Worm (Caenorhabditis elegans) whole organism, L1 larva: ENCODE data around the gene mig-15.
A peak's percentile ranks its signal among the peaks of the same experiment; 100 is the strongest.

ENCODE experiments used
- C04F5.9 ChIP-seq: sonication (generic microtip); optimal IDR thresholded peaks from 2 replicates; lab custom pipeline; 2016; ENCODE audit warnings: missing genetic modification characterization, missing compliant biosample characterization
- Y116A8C.19 ChIP-seq: sonication (generic microtip); optimal IDR thresholded peaks from 2 replicates; lab custom pipeline; 2016; ENCODE audit warnings: missing compliant biosample characterization, missing genetic modification characterization, borderline replicate concordance
- alr-1 ChIP-seq: fragments of 200-800 bp; sonication (Bioruptor generic); optimal IDR thresholded peaks from 2 replicates; lab custom pipeline; 2018; ENCODE audit warnings: borderline replicate concordance, mild to moderate bottlenecking, missing genetic modification characterization, missing compliant biosample characterization
- aly-2 ChIP-seq: fragments of 150-350 bp; optimal IDR thresholded peaks from 2 replicates; lab custom pipeline; 2014; ENCODE audit warnings: missing biosample characterization, missing genetic modification characterization
- ceh-63 ChIP-seq: fragments of 200-800 bp; sonication (Bioruptor generic); optimal IDR thresholded peaks from 2 replicates; lab custom pipeline; 2018; ENCODE audit warnings: mild to moderate bottlenecking, missing genetic modification characterization, missing compliant biosample characterization
- ceh-88 ChIP-seq: fragments of 200-800 bp; sonication (Bioruptor generic); IDR thresholded peaks from 2 replicates; pipeline ENCODE4 v1.3.6; 2022; ENCODE audit warnings: missing genetic modification characterization, missing compliant biosample characterization
- dpl-1 ChIP-seq, 3 experiments: fragments of 150-350 bp in 2 of 3; sonication (generic microtip) in 1 of 3; optimal IDR thresholded peaks; 2 replicates each; lab custom pipeline; 2014 to 2017; ENCODE audit warnings: missing biosample characterization in 3 of 3, missing genetic modification characterization in 3 of 3, missing genetic modification reagents in 3 of 3
- dsc-1 ChIP-seq: sonication (generic microtip); optimal IDR thresholded peaks from 2 replicates; lab custom pipeline; 2016; ENCODE audit warnings: mild to moderate bottlenecking, missing genetic modification characterization, missing compliant biosample characterization
- efl-1 ChIP-seq, 4 experiments: fragments of 150-350 bp; optimal IDR thresholded peaks in 3 of 4; peaks in 1 of 4; 1 replicate in 1 of 4; 2 replicates in 3 of 4; lab custom pipeline; 2014; ENCODE audit warnings: missing biosample characterization in 2 of 4, missing genetic modification characterization in 2 of 4, missing genetic modification reagents in 2 of 4
- efl-3 ChIP-seq: fragments of 200-800 bp; sonication (Bioruptor generic); optimal IDR thresholded peaks from 2 replicates; lab custom pipeline; 2018; ENCODE audit warnings: mild to moderate bottlenecking, missing genetic modification characterization, missing compliant biosample characterization
- egl-27 ChIP-seq, 2 experiments: fragments of 150-350 bp in 1 of 2; sonication (generic microtip); optimal IDR thresholded peaks; 3 replicates each; lab custom pipeline; 2017 to 2018; ENCODE audit warnings: missing biosample characterization in 2 of 2, missing genetic modification characterization in 2 of 2, missing genetic modification reagents in 2 of 2
- elt-2 ChIP-seq: sonication (generic microtip); optimal IDR thresholded peaks from 2 replicates; lab custom pipeline; 2016; ENCODE audit warnings: missing genetic modification characterization, mild to moderate bottlenecking, inconsistent platforms, missing compliant biosample characterization, missing genetic modification reagents
- elt-3 ChIP-seq, 6 experiments: fragments of 150-350 bp in 1 of 6; sonication (generic microtip); optimal IDR thresholded peaks; 2 replicates each; lab custom pipeline; 2017 to 2018; ENCODE audit warnings: missing biosample characterization in 6 of 6, missing genetic modification characterization in 6 of 6, inconsistent platforms in 1 of 6
- fkh-4 ChIP-seq: sonication (generic microtip); optimal IDR thresholded peaks from 2 replicates; lab custom pipeline; 2016; ENCODE audit warnings: missing compliant biosample characterization, missing genetic modification characterization, borderline replicate concordance
- fkh-8 ChIP-seq: sonication (generic microtip); optimal IDR thresholded peaks from 2 replicates; lab custom pipeline; 2016; ENCODE audit warnings: mild to moderate bottlenecking, missing genetic modification characterization, missing compliant biosample characterization
- fos-1 ChIP-seq: fragments of 150-350 bp; optimal IDR thresholded peaks from 2 replicates; lab custom pipeline; 2014; ENCODE audit warnings: missing biosample characterization, missing genetic modification characterization
- hpl-2 ChIP-seq: fragments of 150-350 bp; optimal IDR thresholded peaks from 2 replicates; lab custom pipeline; 2014; ENCODE audit warnings: missing biosample characterization, missing genetic modification reagents, missing genetic modification characterization
- lin-14 ChIP-seq: fragments of 200-800 bp; sonication (Bioruptor generic); optimal IDR thresholded peaks from 2 replicates; lab custom pipeline; 2018; ENCODE audit warnings: mild to moderate bottlenecking, missing genetic modification characterization, moderate library complexity, missing compliant biosample characterization
- lir-3 ChIP-seq: sonication (generic microtip); optimal IDR thresholded peaks from 2 replicates; lab custom pipeline; 2016; ENCODE audit warnings: mild to moderate bottlenecking, missing genetic modification characterization, moderate library complexity, missing compliant biosample characterization; ENCODE audit not compliant: poor library complexity
- lsy-2 ChIP-seq, 2 experiments: fragments of 150-350 bp; optimal IDR thresholded peaks; 2 replicates each; lab custom pipeline; 2014; ENCODE audit warnings: missing biosample characterization in 2 of 2, missing genetic modification characterization in 2 of 2
- mep-1 ChIP-seq: fragments of 150-350 bp; optimal IDR thresholded peaks from 2 replicates; lab custom pipeline; 2014; ENCODE audit warnings: missing biosample characterization, missing genetic modification characterization
- nhr-19 ChIP-seq: fragments of 200-800 bp; sonication (Bioruptor generic); conservative IDR thresholded peaks from 2 replicates; pipeline ENCODE4 v1.3.6; 2022; ENCODE audit warnings: missing genetic modification characterization, missing compliant biosample characterization
- nhr-20 ChIP-seq: sonication (generic microtip); optimal IDR thresholded peaks from 2 replicates; lab custom pipeline; 2016; ENCODE audit warnings: mild to moderate bottlenecking, missing genetic modification characterization, missing compliant biosample characterization
- nhr-47 ChIP-seq: sonication (generic microtip); optimal IDR thresholded peaks from 2 replicates; lab custom pipeline; 2016; ENCODE audit warnings: mild to moderate bottlenecking, missing genetic modification characterization, moderate library complexity, missing compliant biosample characterization
- nhr-71 ChIP-seq: sonication (generic microtip); optimal IDR thresholded peaks from 2 replicates; lab custom pipeline; 2016; ENCODE audit warnings: mild to moderate bottlenecking, missing genetic modification characterization, moderate library complexity, missing compliant biosample characterization
- nhr-84 ChIP-seq: sonication (generic microtip); optimal IDR thresholded peaks from 2 replicates; lab custom pipeline; 2017; ENCODE audit warnings: missing biosample characterization, missing genetic modification characterization
- pqm-1 ChIP-seq: sonication (generic microtip); optimal IDR thresholded peaks from 3 replicates; lab custom pipeline; 2017; ENCODE audit warnings: missing biosample characterization, missing genetic modification characterization
- skn-1 ChIP-seq: fragments of 150-350 bp; optimal IDR thresholded peaks from 2 replicates; lab custom pipeline; 2014; ENCODE audit warnings: missing biosample characterization, missing genetic modification characterization
- snpc-4 ChIP-seq: fragments of 150-350 bp; optimal IDR thresholded peaks from 2 replicates; lab custom pipeline; 2014; ENCODE audit warnings: missing biosample characterization, missing genetic modification characterization
- snu-23 ChIP-seq: sonication (generic microtip); optimal IDR thresholded peaks from 2 replicates; lab custom pipeline; 2016; ENCODE audit warnings: missing genetic modification characterization, missing compliant biosample characterization
- sox-4 ChIP-seq: sonication (generic microtip); optimal IDR thresholded peaks from 2 replicates; lab custom pipeline; 2016; ENCODE audit warnings: missing genetic modification characterization, missing compliant biosample characterization
- unc-130 ChIP-seq: fragments of 150-350 bp; optimal IDR thresholded peaks from 2 replicates; lab custom pipeline; 2017; ENCODE audit warnings: missing biosample characterization, missing genetic modification characterization, inconsistent platforms
- unc-98 ChIP-seq: fragments of 200-800 bp; sonication (Bioruptor generic); IDR thresholded peaks from 2 replicates; pipeline ENCODE4 v1.3.6; 2022; ENCODE audit warnings: missing genetic modification characterization, missing compliant biosample characterization
- vab-15 ChIP-seq: sonication (generic microtip); optimal IDR thresholded peaks from 2 replicates; lab custom pipeline; 2017; ENCODE audit warnings: missing genotype, mild to moderate bottlenecking, missing genetic modification characterization, missing compliant biosample characterization
- zip-4 ChIP-seq: fragments of 200-800 bp; sonication (Bioruptor generic); optimal IDR thresholded peaks from 2 replicates; lab custom pipeline; 2018; ENCODE audit warnings: mild to moderate bottlenecking, missing genetic modification characterization, moderate library complexity, missing compliant biosample characterization
- ztf-11 ChIP-seq, 2 experiments: sonication (generic microtip); optimal IDR thresholded peaks; 2 replicates each; lab custom pipeline; 2016 to 2017; ENCODE audit warnings: missing genetic modification characterization in 2 of 2, missing biosample characterization in 1 of 2, missing compliant biosample characterization in 1 of 2
- ztf-4 ChIP-seq: fragments of 150-350 bp; optimal IDR thresholded peaks from 2 replicates; lab custom pipeline; 2014; ENCODE audit warnings: missing biosample characterization, missing genetic modification characterization

mig-15 gene

ce11 chrX:10462391-10462790, 33.9 kb upstream of the mig-15 start:
- TF ChIP-seq ceh-63 (GFP tag; lab: Kevin White, UChicago) (no peak), efl-3 (no peak), nhr-20 (tag; lab: Kevin White, UChicago) (no peak), elt-3 (tag; optimal IDR thresholded peaks at IDR 0.05; lab: Kevin White, UChicago) (no peak), fkh-4 (tag; lab: Kevin White, UChicago) (peak; percentile 7), sox-4 (tag; lab: Kevin White, UChicago) (peak; percentile 32), nhr-71 (tag; lab: Kevin White, UChicago) (no peak), dpl-1 (GFP tag; optimal IDR thresholded peaks at IDR 0.05; lab: Kevin White, UChicago) (no peak), vab-15 (no peak), fkh-8 (tag; lab: Kevin White, UChicago) (peak; percentile 45), unc-130 (tag; lab: Kevin White, UChicago) (no peak), snpc-4 (no peak), lir-3 (tag; lab: Kevin White, UChicago) (no peak), ceh-88 (GFP tag; lab: Robert Waterston, UW) (no peak), mep-1 (no peak), aly-2 (tag; lab: Kevin White, UChicago) (no peak), snu-23 (GFP tag; lab: Kevin White, UChicago) (no peak), ztf-11 (tag; optimal IDR thresholded peaks at IDR 0.05; lab: Kevin White, UChicago) (no peak), dsc-1 (peak; percentile 93)

DNA sequence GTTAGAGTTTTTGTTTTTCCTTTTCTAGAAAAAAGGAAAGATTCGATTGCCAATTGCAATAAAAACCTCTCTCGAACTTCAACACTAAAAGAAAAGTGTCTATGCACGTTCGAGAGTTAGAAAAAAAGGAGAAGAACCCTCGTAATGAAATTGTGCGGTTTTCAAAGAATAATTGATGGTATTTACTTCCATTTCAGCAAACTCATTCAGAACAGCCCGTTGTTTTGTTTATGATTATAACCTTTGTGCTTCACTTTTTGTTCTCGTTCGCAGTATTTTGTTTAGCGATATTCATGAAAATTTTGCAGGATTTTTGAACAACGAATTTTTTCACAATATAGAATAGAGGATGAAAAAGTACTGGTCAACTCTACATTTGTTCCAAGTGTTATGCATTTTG, 25.5 kb upstream of the mig-15 start, which contains the start of gene lgc-41:
TSS of gene lgc-41 (plus strand) at position 301 of the 400 bp plus-strand sequence.
- TF ChIP-seq mep-1 (no peak), lin-14 (GFP tag; lab: Kevin White, UChicago) (no peak), nhr-47 (tag; lab: Kevin White, UChicago) (no peak), snpc-4 (no peak), hpl-2 (no peak), C04F5.9 (tag; lab: Kevin White, UChicago) (no peak), pqm-1 (tag; lab: Kevin White, UChicago) (no peak), ceh-88 (GFP tag; lab: Robert Waterston, UW) (no peak), nhr-19 (GFP tag; lab: Robert Waterston, UW) (no peak), unc-130 (tag; lab: Kevin White, UChicago) (no peak), zip-4 (no peak), unc-98 (GFP tag; lab: Robert Waterston, UW) (no peak), egl-27 (tag; optimal IDR thresholded peaks at IDR 0.05; lab: Kevin White, UChicago) (no peak), ztf-4 (tag; lab: Kevin White, UChicago) (no peak), Y116A8C.19 (tag; lab: Kevin White, UChicago) (no peak), alr-1 (tag; lab: Kevin White, UChicago) (no peak), elt-3 (tag; optimal IDR thresholded peaks at IDR 0.05; lab: Kevin White, UChicago) (no peak), skn-1 (tag; lab: Kevin White, UChicago) (no peak), efl-1 (optimal IDR thresholded peaks at IDR 0.05; lab: Kevin White, UChicago) (no peak), efl-1 (GFP tag; optimal IDR thresholded peaks at IDR 0.05 in 1 of 2; lab: Kevin White, UChicago) (no peak)

DNA sequence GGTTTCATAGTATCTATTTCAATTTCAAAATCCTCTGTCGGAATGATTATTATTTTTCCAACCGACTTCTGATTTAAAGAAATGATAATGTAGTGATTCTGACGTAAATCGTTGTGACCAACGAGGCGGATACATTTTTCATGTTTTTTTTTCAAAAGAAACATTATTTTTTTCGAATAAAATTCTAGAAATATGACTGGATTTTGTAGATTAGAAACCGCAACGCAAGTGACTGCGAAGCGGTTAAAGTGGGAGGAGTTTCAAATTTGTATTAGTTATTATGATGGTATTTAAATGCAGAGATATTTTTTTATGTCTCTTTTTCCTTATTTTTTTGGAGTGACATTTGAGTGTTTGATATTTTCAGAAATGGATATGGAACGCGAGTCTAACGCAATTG, 18.5 kb upstream of the mig-15 start, which contains the start of gene C39B10.5:
TSS of gene C39B10.5 (plus strand) at position 362 of the 400 bp plus-strand sequence.
- peak; percentile 80 for TF ChIP-seq fkh-8 (tag; lab: Kevin White, UChicago)
- TF ChIP-seq nhr-84: no peak
- TF ChIP-seq elt-2 (tag; lab: Kevin White, UChicago): no peak
- TF ChIP-seq nhr-71 (tag; lab: Kevin White, UChicago): peak; percentile 35
- TF ChIP-seq lsy-2 (tag; optimal IDR thresholded peaks at IDR 0.05; lab: Kevin White, UChicago): peak; percentile 47 to 51
- peak; percentile 18 for TF ChIP-seq nhr-47 (tag; lab: Kevin White, UChicago)
- no peak for TF ChIP-seq fos-1
- peak; percentile 41 for TF ChIP-seq sox-4 (tag; lab: Kevin White, UChicago)
